Fruit fly (Drosophila melanogaster): Measurements from ENCODE around the gene CG34179.
A peak's percentile ranks its signal among the peaks of the same experiment; 100 is the strongest.

The CG34179 gene

dm6 chr2L:6082936-6083627 is 34.6 kb upstream of the CG34179 start:
- TF ChIP-seq pan (optimal IDR thresholded peaks at IDR 0.05) (no peak), CG8478 (optimal IDR thresholded peaks at IDR 0.05) (no peak), EcR (GFP tag; optimal IDR thresholded peaks at IDR 0.05) (no peak), Dll (optimal IDR thresholded peaks at IDR 0.05) (no peak), psq (optimal IDR thresholded peaks at IDR 0.05) (no peak), usp (GFP tag; optimal IDR thresholded peaks at IDR 0.05) (no peak)

- no peak for TF ChIP-seq Dll (optimal IDR thresholded peaks at IDR 0.05)
- no peak for TF ChIP-seq usp (GFP tag; optimal IDR thresholded peaks at IDR 0.05)
- no peak for TF ChIP-seq EcR (GFP tag; optimal IDR thresholded peaks at IDR 0.05)
- TF ChIP-seq psq (optimal IDR thresholded peaks at IDR 0.05) = no peak
- no peak for TF ChIP-seq pan (optimal IDR thresholded peaks at IDR 0.05)
- TF ChIP-seq CG8478 (optimal IDR thresholded peaks at IDR 0.05) = no peak
Observed at dm6 chr2L:6082157-6082645, 33.7 kb upstream of the CG34179 start, which contains the start of gene Kr-h1. Kr-h1 (plus strand) TSS chr2L:6082603.

- peak in 1 of 2 experiments; percentile 71 for TF ChIP-seq EcR (GFP tag; optimal IDR thresholded peaks at IDR 0.05)
- no peak for TF ChIP-seq pan (optimal IDR thresholded peaks at IDR 0.05)
Observed at dm6 chr2L:6081134-6081832, 32.8 kb upstream of the CG34179 start.

DNA sequence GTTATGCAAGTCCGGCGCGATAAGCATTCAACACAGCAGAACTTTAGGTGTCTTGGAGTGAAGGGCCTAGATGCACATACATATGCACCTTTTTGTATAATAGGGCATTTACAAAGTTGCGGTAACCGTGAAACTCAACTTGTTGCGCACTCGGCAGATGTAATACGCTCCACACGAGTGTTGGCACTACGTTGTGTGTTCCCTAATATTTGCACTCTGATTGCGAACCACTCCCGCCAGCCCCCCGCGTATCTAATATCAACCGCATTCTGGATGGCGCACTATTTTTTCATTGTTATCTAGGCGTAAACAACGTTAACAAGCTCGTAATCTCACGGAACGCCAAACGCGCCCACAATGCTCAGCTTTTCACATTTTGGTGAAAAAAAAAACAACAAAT is 31.8 kb upstream of the CG34179 start:
- no peak for TF ChIP-seq pan (optimal IDR thresholded peaks at IDR 0.05)
- no peak for TF ChIP-seq CG8478 (optimal IDR thresholded peaks at IDR 0.05)
- no peak for TF ChIP-seq EcR (GFP tag; optimal IDR thresholded peaks at IDR 0.05)
- no peak for TF ChIP-seq Dll (optimal IDR thresholded peaks at IDR 0.05)
- no peak for TF ChIP-seq usp (GFP tag; optimal IDR thresholded peaks at IDR 0.05)
- no peak for TF ChIP-seq psq (optimal IDR thresholded peaks at IDR 0.05)

dm6 chr2L:6078757-6079351 is 30.3 kb upstream of the CG34179 start:
- TF ChIP-seq psq (optimal IDR thresholded peaks at IDR 0.05) (no peak), EcR (GFP tag; optimal IDR thresholded peaks at IDR 0.05) (peak; percentile 99 to 100), CG8478 (optimal IDR thresholded peaks at IDR 0.05) (no peak)

DNA sequence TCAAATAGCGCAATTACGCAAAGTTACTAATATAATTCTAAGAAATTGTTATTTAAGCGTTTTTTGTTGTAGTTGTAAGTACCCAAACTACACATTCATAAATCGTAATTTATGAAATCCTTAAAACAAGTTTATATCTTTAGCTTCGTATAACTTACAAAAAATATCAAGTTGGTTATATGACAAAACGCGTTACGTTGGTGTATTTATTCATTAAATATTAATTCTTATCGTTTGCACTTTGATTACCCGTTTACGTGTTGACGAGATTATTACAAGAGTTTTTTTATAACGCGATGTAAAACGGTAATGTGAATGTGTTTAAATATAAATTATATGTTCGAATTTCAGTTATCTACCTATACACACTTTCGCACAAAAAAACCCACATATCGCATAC is 29.1 kb upstream of the CG34179 start:
- TF ChIP-seq pan (optimal IDR thresholded peaks at IDR 0.05) (no peak), psq (optimal IDR thresholded peaks at IDR 0.05) (no peak), usp (GFP tag; optimal IDR thresholded peaks at IDR 0.05) (no peak), EcR (GFP tag; optimal IDR thresholded peaks at IDR 0.05) (no peak), CG8478 (optimal IDR thresholded peaks at IDR 0.05) (no peak), Dll (optimal IDR thresholded peaks at IDR 0.05) (no peak)

- TF ChIP-seq psq (optimal IDR thresholded peaks at IDR 0.05) (no peak), EcR (GFP tag; optimal IDR thresholded peaks at IDR 0.05) (peak in 1 of 2 experiments; percentile 16)
Observed at dm6 chr2L:6076829-6077364, 28.4 kb upstream of the CG34179 start.

DNA sequence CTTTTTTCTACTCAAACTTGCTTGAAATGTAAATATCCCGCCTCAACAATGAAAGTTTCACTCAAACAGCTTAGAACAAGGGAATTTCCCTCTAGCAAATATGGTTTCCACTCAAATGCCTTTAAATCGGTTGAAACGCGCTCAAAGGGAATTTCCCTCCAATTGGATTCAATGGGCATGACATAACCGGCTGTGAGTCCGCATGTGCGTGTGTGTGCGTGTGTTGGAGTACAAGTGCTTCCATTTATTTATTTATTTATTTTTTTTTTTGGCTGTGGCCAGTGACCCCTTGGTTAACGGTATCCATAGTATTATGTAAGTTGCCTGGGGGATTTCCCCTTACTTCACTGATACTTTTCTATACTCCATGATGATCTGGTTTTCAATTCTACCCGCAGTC is 27.6 kb upstream of the CG34179 start:
- TF ChIP-seq Dll (optimal IDR thresholded peaks at IDR 0.05) = no peak
- TF ChIP-seq pan (optimal IDR thresholded peaks at IDR 0.05) = no peak
- TF ChIP-seq CG8478 (optimal IDR thresholded peaks at IDR 0.05) = no peak
- no peak for TF ChIP-seq usp (GFP tag; optimal IDR thresholded peaks at IDR 0.05)

DNA sequence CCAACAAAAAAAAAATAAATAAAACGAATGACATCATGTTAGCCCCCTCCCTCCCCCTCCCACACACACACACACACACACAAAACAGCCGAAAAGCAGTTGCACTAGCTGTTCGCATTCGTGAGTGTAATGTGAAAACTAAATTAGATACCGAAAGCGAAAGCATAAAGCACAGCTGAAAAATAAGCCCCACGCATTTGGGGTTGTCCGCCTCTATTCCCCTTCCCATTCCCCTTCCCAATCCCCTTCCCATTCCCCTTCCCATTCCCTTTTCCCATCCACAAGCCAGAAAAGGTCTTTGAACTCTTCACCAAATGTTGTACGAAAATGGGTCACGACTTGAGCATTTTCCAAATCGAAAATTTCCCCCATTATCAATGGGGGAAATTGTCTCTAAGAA is 26.8 kb upstream of the CG34179 start:
- TF ChIP-seq CG8478 (optimal IDR thresholded peaks at IDR 0.05) = no peak
- no peak for TF ChIP-seq usp (GFP tag; optimal IDR thresholded peaks at IDR 0.05)
- no peak for TF ChIP-seq Dll (optimal IDR thresholded peaks at IDR 0.05)
- no peak for TF ChIP-seq pan (optimal IDR thresholded peaks at IDR 0.05)
- no peak for TF ChIP-seq psq (optimal IDR thresholded peaks at IDR 0.05)
- no peak for TF ChIP-seq EcR (GFP tag; optimal IDR thresholded peaks at IDR 0.05)

- TF ChIP-seq CG8478 (optimal IDR thresholded peaks at IDR 0.05) = no peak
- no peak for TF ChIP-seq Dll (optimal IDR thresholded peaks at IDR 0.05)
- TF ChIP-seq psq (optimal IDR thresholded peaks at IDR 0.05) = no peak
- no peak for TF ChIP-seq EcR (GFP tag; optimal IDR thresholded peaks at IDR 0.05)
- TF ChIP-seq pan (optimal IDR thresholded peaks at IDR 0.05) = no peak
- no peak for TF ChIP-seq usp (GFP tag; optimal IDR thresholded peaks at IDR 0.05)
Observed at dm6 chr2L:6074314-6074713, 25.8 kb upstream of the CG34179 start.

- TF ChIP-seq CG8478 (optimal IDR thresholded peaks at IDR 0.05) (no peak), usp (GFP tag; optimal IDR thresholded peaks at IDR 0.05) (no peak), EcR (GFP tag; optimal IDR thresholded peaks at IDR 0.05) (no peak), psq (optimal IDR thresholded peaks at IDR 0.05) (no peak), pan (optimal IDR thresholded peaks at IDR 0.05) (no peak), Dll (optimal IDR thresholded peaks at IDR 0.05) (no peak)
Observed at dm6 chr2L:6073894-6074293, 25.4 kb upstream of the CG34179 start.

DNA sequence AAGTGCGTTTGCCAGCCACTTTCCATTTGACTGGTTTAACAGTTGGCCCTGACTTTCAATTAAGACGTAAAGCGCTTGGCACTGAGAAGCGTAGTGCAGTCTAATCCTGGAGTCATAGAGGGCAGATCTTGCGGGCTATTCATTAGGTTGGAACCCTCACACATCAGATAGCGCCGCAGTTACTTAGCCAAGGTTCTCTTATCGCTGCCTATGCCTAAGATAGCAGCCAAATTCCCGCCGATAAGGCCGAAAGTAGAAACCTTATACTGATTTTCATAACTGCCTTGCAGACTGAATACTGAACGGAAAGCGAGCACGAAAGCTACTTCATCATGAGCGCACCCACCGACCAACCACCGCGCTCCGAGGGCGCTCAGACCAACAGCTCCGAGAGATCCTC is 23.6 kb upstream of the CG34179 start:
- TF ChIP-seq pan (optimal IDR thresholded peaks at IDR 0.05) (no peak), psq (optimal IDR thresholded peaks at IDR 0.05) (no peak), EcR (GFP tag; optimal IDR thresholded peaks at IDR 0.05) (no peak), Dll (optimal IDR thresholded peaks at IDR 0.05) (no peak), usp (GFP tag; optimal IDR thresholded peaks at IDR 0.05) (no peak), CG8478 (optimal IDR thresholded peaks at IDR 0.05) (no peak)
